Fruit fly (Drosophila melanogaster): Measurements from ENCODE around the gene PNUTS.

PNUTS gene

DNA sequence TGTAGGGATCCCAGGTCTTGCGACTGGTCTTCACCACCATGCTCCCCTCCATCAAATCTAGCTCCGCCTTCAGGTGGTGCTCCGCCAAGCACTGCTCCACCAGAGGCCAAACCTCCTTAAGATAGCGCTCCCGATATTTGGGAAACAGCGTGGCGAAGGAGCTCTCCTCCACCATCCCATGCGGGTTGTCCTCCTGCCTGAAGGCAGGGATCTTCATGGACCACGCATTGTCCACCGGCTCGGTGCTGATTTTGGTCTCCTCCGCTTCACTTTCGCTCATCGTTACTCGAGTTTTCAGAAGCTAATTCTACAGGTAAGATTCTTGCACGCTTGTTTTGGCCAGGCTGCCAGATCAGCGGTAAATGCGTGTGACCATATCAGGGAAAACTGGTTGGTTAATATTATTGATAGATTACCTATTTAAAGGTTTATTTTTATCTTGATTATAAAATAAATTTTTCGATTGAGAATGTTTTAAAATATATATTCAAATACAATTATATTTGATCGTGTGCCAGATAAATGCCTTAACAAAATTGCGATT is 696 bp upstream of the PNUTS start, which contains the start of gene dbe (continued):
- TF ChIP-seq Dp (GFP tag; optimal IDR thresholded peaks at IDR 0.05) (no peak), ranshi (GFP tag; IDR thresholded peaks at IDR 0.05) (no peak), dmrt11E (tag; optimal IDR thresholded peaks at IDR 0.05) (no peak), gce (GFP tag; IDR thresholded peaks at IDR 0.05) (no peak), Doc3 (GFP tag; IDR thresholded peaks at IDR 0.05; ENCODE audit: partially characterized antibody) (no peak), Sin3A (optimal IDR thresholded peaks at IDR 0.05) (no peak), CG7745 (tag; optimal IDR thresholded peaks at IDR 0.05) (no peak), caup (GFP tag; optimal IDR thresholded peaks at IDR 0.05; ENCODE audit: severe bottlenecking) (no peak), CoRest (tag; optimal IDR thresholded peaks at IDR 0.05) (peak; percentile 0), CG1529 (GFP tag; optimal IDR thresholded peaks at IDR 0.05) (no peak), wek (GFP tag; optimal IDR thresholded peaks at IDR 0.05) (no peak), HHEX (GFP tag; optimal IDR thresholded peaks at IDR 0.05) (no peak), CG3407 (GFP tag; optimal IDR thresholded peaks at IDR 0.05) (no peak), mam (GFP tag; optimal IDR thresholded peaks at IDR 0.05) (peak; percentile 13), dmrt99B (tag; optimal IDR thresholded peaks at IDR 0.05) (peak; percentile 20), CG1024 (GFP tag; IDR thresholded peaks at IDR 0.05) (no peak), crol (GFP tag; IDR thresholded peaks at IDR 0.05) (no peak), CG12391 (tag; optimal IDR thresholded peaks at IDR 0.05) (peak; percentile 41), CG10462 (GFP tag; optimal IDR thresholded peaks at IDR 0.05) (no peak), CG9797 (GFP tag; optimal IDR thresholded peaks at IDR 0.05) (peak; percentile 11), slbo (GFP tag; IDR thresholded peaks at IDR 0.05) (peak; percentile 66), Abd-B (GFP tag; optimal IDR thresholded peaks at IDR 0.05) (no peak), bab2 (GFP tag; optimal IDR thresholded peaks at IDR 0.05) (no peak), tna (GFP tag; IDR thresholded peaks at IDR 0.05; ENCODE audit: partially characterized antibody) (no peak), CG42726 (GFP tag; IDR thresholded peaks at IDR 0.05; ENCODE audit: partially characterized antibody) (no peak), CG31365 (tag; optimal IDR thresholded peaks at IDR 0.05) (no peak), CG2120 (GFP tag; optimal IDR thresholded peaks at IDR 0.05) (peak; percentile 22), CG11560 (tag; IDR thresholded peaks at IDR 0.05) (no peak), kni (GFP tag; optimal IDR thresholded peaks at IDR 0.05) (no peak), grau (tag; optimal IDR thresholded peaks at IDR 0.05) (peak; percentile 37), ERR (GFP tag; optimal IDR thresholded peaks at IDR 0.05) (no peak), pita (GFP tag; optimal IDR thresholded peaks at IDR 0.05) (no peak), CG8089 (GFP tag; optimal IDR thresholded peaks at IDR 0.05) (no peak), Taf1 (GFP tag; IDR thresholded peaks at IDR 0.05) (no peak), Vsx1 (GFP tag; optimal IDR thresholded peaks at IDR 0.05) (peak; percentile 30), Hr3 (GFP tag; optimal IDR thresholded peaks at IDR 0.05) (peak; percentile 8), zf30C (GFP tag; optimal IDR thresholded peaks at IDR 0.05) (no peak), br (optimal IDR thresholded peaks at IDR 0.05) (no peak), CG4404 (GFP tag; IDR thresholded peaks at IDR 0.05) (no peak), CG11504 (tag; optimal IDR thresholded peaks at IDR 0.05) (peak; percentile 24), Myb (GFP tag; optimal IDR thresholded peaks at IDR 0.05) (no peak), CG9215 (GFP tag; IDR thresholded peaks at IDR 0.05) (no peak), CG4282 (GFP tag; optimal IDR thresholded peaks at IDR 0.05) (no peak), trem (tag; optimal IDR thresholded peaks at IDR 0.05) (peak; percentile 8), ind (GFP tag; optimal IDR thresholded peaks at IDR 0.05) (peak; percentile 36), CG17186 (GFP tag; optimal IDR thresholded peaks at IDR 0.05) (no peak), row (GFP tag; IDR thresholded peaks at IDR 0.05) (peak; percentile 57), sob (GFP tag; IDR thresholded peaks at IDR 0.05) (no peak), esg (GFP tag; conservative IDR thresholded peaks at IDR 0.05) (no peak), sc (optimal IDR thresholded peaks at IDR 0.05) (no peak), sc (GFP tag; optimal IDR thresholded peaks at IDR 0.05) (no peak), dimm (GFP tag; IDR thresholded peaks at IDR 0.05) (no peak)

Data from whole organism, embryonic.